Worm (Caenorhabditis elegans): Measurements from ENCODE around the gene F42G4.2.
"Not testable (repeated sequence)": the region's sequence is repeated elsewhere in the genome, so short reads cannot be mapped to it uniquely, and the experiment has no call there.

F42G4.2 gene

DNA sequence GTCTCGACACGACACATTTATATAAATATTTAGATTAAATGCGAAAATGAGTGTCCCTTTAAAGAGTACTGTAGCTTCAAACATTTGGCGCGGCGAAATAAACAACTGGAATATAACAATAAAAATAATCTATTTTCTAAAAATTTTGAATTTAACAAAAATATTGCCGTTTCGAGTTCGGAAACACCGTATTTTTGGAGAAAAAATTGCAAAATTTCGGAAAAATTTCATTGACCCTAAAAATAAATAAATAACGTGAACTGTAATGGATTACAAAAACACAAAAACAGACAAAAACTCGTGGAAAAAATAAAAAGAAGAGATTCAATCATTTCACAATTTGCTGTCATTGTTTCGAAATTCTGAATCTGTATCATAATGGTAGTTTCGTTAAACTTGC lies at the start of gene F42G4.2:
TSS of gene F42G4.2 (plus strand) at position 301 of the 400 bp plus-strand sequence.
- TF ChIP-seq gei-8 (GFP tag; optimal IDR thresholded peaks at IDR 0.05); zfp-2 (tag; optimal IDR thresholded peaks at IDR 0.05); mes-2 (tag; optimal IDR thresholded peaks at IDR 0.05; ENCODE audit: poor library complexity, severe bottlenecking): not testable (repeated sequence)

DNA sequence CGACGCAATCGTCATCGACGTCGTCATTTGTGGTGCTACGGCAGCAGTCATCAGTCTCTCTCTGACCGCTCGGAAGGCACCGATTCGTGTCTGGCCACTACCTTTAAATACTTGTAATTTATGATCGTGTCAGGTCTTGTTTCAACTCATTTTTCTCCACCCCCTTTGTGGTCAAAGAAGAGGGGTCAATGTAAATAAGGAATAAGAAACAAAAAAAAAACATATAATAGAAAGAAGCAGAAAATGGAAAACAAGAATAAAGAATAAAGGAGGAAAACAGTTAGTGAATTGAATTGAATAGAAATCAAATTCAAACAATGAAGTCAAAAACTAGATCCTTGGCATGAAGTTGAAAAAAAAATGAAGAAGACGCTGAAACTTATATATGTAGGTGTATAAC lies 47.0 kb upstream of the F42G4.2 start, which contains the start of gene Y38F1A.8:
TSS of gene Y38F1A.8 (minus strand) at position 101 of the 400 bp plus-strand sequence.
- TF ChIP-seq lim-7 (GFP tag; IDR thresholded peaks at IDR 0.05) (no peak), tag-97 (GFP tag; IDR thresholded peaks at IDR 0.05) (no peak), aha-1 (tag) (no peak), nhr-28 (tag; optimal IDR thresholded peaks at IDR 0.05) (no peak), F26F4.8 (GFP tag; conservative IDR thresholded peaks at IDR 0.05) (no peak), lin-39 (tag; optimal IDR thresholded peaks at IDR 0.05) (no peak), daf-8 (GFP tag; IDR thresholded peaks at IDR 0.05) (no peak)

DNA sequence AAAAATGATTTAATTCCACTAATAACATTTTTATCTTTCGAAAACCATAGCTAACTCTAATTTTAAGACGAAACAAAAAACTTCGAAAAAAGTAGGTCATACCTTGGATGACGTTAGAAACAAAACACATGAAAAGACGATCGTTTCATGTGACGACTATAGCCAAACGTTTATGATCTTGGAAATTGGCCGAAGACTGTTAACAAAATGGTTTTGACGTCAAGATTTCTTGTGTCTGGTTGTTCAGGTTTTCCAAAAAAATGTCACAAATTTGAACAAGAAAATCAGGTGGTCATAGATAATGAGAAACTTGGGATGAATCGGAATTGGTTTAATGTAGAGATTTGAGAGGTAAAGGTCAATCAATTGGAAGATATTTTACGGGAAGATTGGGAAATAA lies 44.5 kb upstream of the F42G4.2 start:
- TF ChIP-seq hlh-30 (tag; optimal IDR thresholded peaks at IDR 0.05; ENCODE audit: insufficient read depth), result peak; percentile 60
- no peak for TF ChIP-seq ces-1 (GFP tag; optimal IDR thresholded peaks at IDR 0.05)

DNA sequence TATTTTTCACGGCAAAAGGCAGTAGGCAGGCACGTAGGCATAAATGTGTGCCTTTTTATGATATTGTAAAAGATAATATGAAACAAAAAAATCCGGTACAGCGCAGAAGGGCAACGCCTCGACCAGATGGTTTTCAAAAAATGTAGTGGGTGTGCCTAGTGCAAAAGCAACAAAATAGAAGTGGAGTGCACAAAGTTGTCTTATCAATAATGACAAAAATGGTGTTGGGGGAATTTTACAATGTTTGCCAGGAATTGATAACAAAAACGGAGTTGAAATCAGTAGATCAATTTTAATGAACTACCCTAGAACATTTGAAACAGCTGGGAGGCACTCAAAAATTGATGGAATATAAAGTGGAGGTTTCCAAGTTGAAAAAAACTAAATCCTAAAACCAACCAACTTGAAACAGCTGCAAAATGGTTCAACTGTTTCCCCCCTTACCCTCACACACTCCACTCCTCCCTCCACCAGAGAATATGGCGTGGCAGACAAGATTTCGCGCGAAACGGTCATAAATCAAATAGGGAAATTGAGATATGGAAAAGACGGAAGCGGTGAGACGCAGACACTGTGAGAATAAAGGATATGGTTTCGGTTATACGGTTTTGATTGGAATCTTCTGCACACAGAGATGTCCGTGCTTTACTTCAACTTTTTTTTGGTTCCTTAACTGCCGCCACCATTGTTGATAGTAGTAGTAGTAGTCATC lies 43.4 kb upstream of the F42G4.2 start:
- TF ChIP-seq unc-62 (GFP tag; optimal IDR thresholded peaks at IDR 0.05 in 1 of 2) (peak in 1 of 2 experiments; percentile 97), unc-62 (tag; optimal IDR thresholded peaks at IDR 0.05) (no peak), duxl-1 (tag; optimal IDR thresholded peaks at IDR 0.05; ENCODE audit: poor library complexity) (no peak), Y75B8A.6 (GFP tag; IDR thresholded peaks at IDR 0.05) (no peak), tra-1 (GFP tag; IDR thresholded peaks at IDR 0.05) (0 out of 2 replicates have a peak, but pooled peaks have one; percentile 7), R02D3.7 (tag; optimal IDR thresholded peaks at IDR 0.05) (no peak), pqm-1 (tag; optimal IDR thresholded peaks at IDR 0.05) (peak; percentile 64), nhr-28 (tag; optimal IDR thresholded peaks at IDR 0.05) (peak; percentile 97), dve-1 (tag; optimal IDR thresholded peaks at IDR 0.05; ENCODE audit: insufficient read depth) (peak; percentile 51), F26F4.8 (GFP tag; conservative IDR thresholded peaks at IDR 0.05) (no peak), nhr-48 (tag; optimal IDR thresholded peaks at IDR 0.05) (peak; percentile 55), ama-1 (optimal IDR thresholded peaks at IDR 0.05) (no peak), aha-1 (tag) (peak; percentile 88), dmd-6 (GFP tag; IDR thresholded peaks at IDR 0.05) (peak; percentile 63), hlh-11 (tag; optimal IDR thresholded peaks at IDR 0.05) (peak; percentile 63), daf-16 (GFP tag; optimal IDR thresholded peaks at IDR 0.05) (no peak), daf-16 (tag; optimal IDR thresholded peaks at IDR 0.05) (peak; percentile 68), mxl-3 (GFP tag; optimal IDR thresholded peaks at IDR 0.05) (peak; percentile 10)

DNA sequence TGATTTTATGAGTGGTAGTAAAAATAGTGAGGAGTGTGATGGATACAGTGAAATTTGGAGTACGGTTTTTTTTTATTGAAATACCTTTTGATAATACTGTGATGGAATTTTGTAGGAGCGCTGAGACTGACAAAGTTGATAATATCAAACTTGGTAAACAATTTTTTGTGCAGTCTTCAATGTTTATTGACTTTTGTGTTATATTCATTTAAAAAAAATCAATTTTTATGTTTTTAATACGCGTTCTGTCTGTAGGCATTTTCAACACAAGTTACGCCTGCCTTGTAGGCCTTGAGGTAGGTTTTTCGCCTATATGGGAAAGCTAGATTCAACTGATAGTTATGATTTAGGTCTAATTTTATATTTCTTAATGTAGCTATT lies 42.8 kb upstream of the F42G4.2 start:
- no peak for TF ChIP-seq spr-1 (tag; optimal IDR thresholded peaks at IDR 0.05)
- TF ChIP-seq ztf-11 (tag; optimal IDR thresholded peaks at IDR 0.05), result no peak
- no peak for TF ChIP-seq tra-1 (GFP tag; IDR thresholded peaks at IDR 0.05)
- no peak for TF ChIP-seq daf-16 (GFP tag; optimal IDR thresholded peaks at IDR 0.05)
- TF ChIP-seq daf-16 (tag; optimal IDR thresholded peaks at IDR 0.05), result peak; percentile 67
- no peak for TF ChIP-seq tag-97 (GFP tag; IDR thresholded peaks at IDR 0.05)
- no peak for TF ChIP-seq zfp-2 (tag; optimal IDR thresholded peaks at IDR 0.05)
- TF ChIP-seq nhr-41 (GFP tag; IDR thresholded peaks at IDR 0.05), result no peak
- TF ChIP-seq pha-4 (GFP tag; IDR thresholded peaks at IDR 0.05), result no peak
- TF ChIP-seq pha-4 (tag; optimal IDR thresholded peaks at IDR 0.05), result no peak

All from whole organism, L4 larva.